Worm (Caenorhabditis elegans) whole organism, midembryonic: ENCODE measurements around the gene idi-1.

Source experiments
- T22C8.4 ChIP-seq: fragments of 200-800 bp; sonication (Bioruptor generic); IDR thresholded peaks from 2 replicates; pipeline ENCODE4 v1.3.6; 2022; ENCODE audit warnings: missing genetic modification characterization, missing compliant biosample characterization
- cog-1 ChIP-seq: sonication (generic microtip); optimal IDR thresholded peaks from 2 replicates; lab custom pipeline; 2016; ENCODE audit warnings: missing genetic modification characterization, missing compliant biosample characterization
- flt-1 ChIP-seq: fragments of 200-800 bp; sonication (Bioruptor generic); IDR thresholded peaks from 2 replicates; pipeline ENCODE4 v1.3.6; 2022; ENCODE audit warnings: missing genetic modification characterization, missing compliant biosample characterization
- klf-2 ChIP-seq: fragments of 200-800 bp; sonication (Bioruptor generic); conservative IDR thresholded peaks from 2 replicates; pipeline ENCODE4 v1.3.6; 2022; ENCODE audit warnings: missing genetic modification reagents, missing genetic modification characterization, missing compliant biosample characterization
- med-1 ChIP-seq: sonication (generic microtip); optimal IDR thresholded peaks from 2 replicates; lab custom pipeline; 2017; ENCODE audit warnings: missing genetic modification characterization, mild to moderate bottlenecking, missing compliant biosample characterization, antibody characterized with exemption, missing genetic modification reagents; ENCODE audit not compliant: insufficient read depth
- ref-1 ChIP-seq: fragments of 200-800 bp; sonication (Bioruptor generic); conservative IDR thresholded peaks from 2 replicates; pipeline ENCODE4 v1.3.6; 2022; ENCODE audit warnings: missing genetic modification reagents, missing genetic modification characterization, missing compliant biosample characterization
- tab-1 ChIP-seq: fragments of 200-800 bp; sonication (Bioruptor generic); IDR thresholded peaks from 2 replicates; pipeline ENCODE4 v1.3.6; 2022; ENCODE audit warnings: missing genetic modification characterization, missing compliant biosample characterization
- ztf-23 ChIP-seq: fragments of 200-800 bp; sonication (Bioruptor generic); IDR thresholded peaks from 2 replicates; pipeline ENCODE4 v1.3.6; 2022; ENCODE audit warnings: missing genetic modification reagents, missing genetic modification characterization, missing compliant biosample characterization
- ztf-29 ChIP-seq: fragments of 200-800 bp; sonication (Bioruptor generic); IDR thresholded peaks from 2 replicates; pipeline ENCODE4 v1.3.6; 2022; ENCODE audit warnings: missing genetic modification reagents, missing genetic modification characterization, missing compliant biosample characterization

Gene idi-1

DNA sequence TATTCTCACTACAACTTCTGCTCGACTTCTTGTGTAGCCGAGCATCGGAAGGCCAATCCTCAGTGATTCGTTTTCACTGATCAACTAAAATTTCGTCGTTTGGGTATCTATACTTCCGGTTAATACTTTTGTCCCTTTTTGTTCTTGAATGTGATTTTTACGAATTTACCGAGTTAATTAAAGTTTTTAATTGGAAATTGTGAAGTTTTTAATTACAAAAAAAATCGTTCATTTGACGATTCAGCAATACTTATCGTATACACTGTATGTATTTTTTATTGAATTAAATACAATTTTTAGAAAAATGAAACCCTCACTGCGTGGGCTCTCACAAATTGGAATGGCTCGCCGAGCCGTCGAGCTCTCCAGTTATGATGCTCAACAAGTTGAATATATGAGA lies at the start of gene idi-1:
Gene idi-1 (plus strand): TSS at position 301 of the 400 bp plus-strand sequence.
- TF ChIP-seq tab-1 (GFP tag; lab: Robert Waterston, UW): no peak
- no peak for TF ChIP-seq ztf-29 (GFP tag; lab: Robert Waterston, UW)
- TF ChIP-seq ref-1 (GFP tag; lab: Robert Waterston, UW): no peak

DNA sequence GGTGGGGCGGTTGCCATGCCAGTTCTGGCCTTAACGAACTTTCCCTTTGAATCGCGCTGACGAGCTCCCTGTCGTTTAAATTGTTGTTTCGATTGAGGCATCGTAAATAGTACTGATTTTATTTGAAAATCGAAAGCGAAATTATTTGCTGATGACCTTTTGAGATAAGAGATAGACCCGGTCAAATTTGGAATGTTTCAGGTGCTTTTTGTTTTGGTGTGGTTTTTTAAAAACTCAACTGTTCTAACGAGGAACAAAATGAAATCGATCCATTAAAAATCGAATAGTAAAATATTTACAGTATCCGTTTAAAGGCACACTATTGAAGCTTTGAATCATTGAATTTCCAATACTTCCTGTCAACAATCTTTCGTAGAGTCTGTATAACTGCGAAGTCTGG lies 48.7 kb upstream of the idi-1 start, which contains the start of gene K12H4.6:
Gene K12H4.6 (minus strand): TSS at position 101 of the 400 bp plus-strand sequence.
- TF ChIP-seq tab-1 (GFP tag; lab: Robert Waterston, UW): no peak
- no peak for TF ChIP-seq med-1 (GFP tag; lab: Kevin White, UChicago)
- no peak for TF ChIP-seq cog-1 (tag; lab: Kevin White, UChicago)
- TF ChIP-seq T22C8.4 (GFP tag; lab: Robert Waterston, UW): no peak
- TF ChIP-seq ref-1 (GFP tag; lab: Robert Waterston, UW): no peak
- TF ChIP-seq flt-1 (GFP tag; lab: Robert Waterston, UW): no peak
- no peak for TF ChIP-seq ztf-23 (GFP tag; lab: Robert Waterston, UW)
- TF ChIP-seq ztf-29 (GFP tag; lab: Robert Waterston, UW): no peak
- TF ChIP-seq klf-2 (GFP tag; lab: Robert Waterston, UW): no peak

DNA sequence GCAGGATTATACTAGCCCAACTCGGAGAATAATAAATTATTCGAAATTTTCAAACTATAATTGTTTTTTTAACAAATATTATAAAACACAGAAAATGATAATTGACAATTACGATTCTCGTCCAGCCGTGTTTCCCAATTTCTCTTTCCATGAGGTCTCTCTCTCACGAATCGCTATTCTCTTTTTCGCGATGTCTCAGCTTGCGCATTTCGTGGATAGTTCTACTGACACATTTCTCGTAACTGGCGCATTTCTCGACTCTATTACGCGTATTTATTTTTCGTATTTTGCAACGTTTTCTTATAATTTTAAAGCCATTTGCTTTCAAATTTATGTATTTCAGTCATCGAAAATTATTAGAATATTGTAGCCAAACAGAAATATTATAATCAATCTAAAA lies 47.7 kb upstream of the idi-1 start:
- TF ChIP-seq ztf-23 (GFP tag; lab: Robert Waterston, UW) (peak; percentile 99), ref-1 (GFP tag; lab: Robert Waterston, UW) (peak; percentile 100), cog-1 (tag; lab: Kevin White, UChicago) (peak; percentile 100), klf-2 (GFP tag; lab: Robert Waterston, UW) (peak; percentile 100), T22C8.4 (GFP tag; lab: Robert Waterston, UW) (peak; percentile 99), tab-1 (GFP tag; lab: Robert Waterston, UW) (peak; percentile 99), med-1 (GFP tag; lab: Kevin White, UChicago) (peak; percentile 73), flt-1 (GFP tag; lab: Robert Waterston, UW) (peak; percentile 100), ztf-29 (GFP tag; lab: Robert Waterston, UW) (peak; percentile 99)

DNA sequence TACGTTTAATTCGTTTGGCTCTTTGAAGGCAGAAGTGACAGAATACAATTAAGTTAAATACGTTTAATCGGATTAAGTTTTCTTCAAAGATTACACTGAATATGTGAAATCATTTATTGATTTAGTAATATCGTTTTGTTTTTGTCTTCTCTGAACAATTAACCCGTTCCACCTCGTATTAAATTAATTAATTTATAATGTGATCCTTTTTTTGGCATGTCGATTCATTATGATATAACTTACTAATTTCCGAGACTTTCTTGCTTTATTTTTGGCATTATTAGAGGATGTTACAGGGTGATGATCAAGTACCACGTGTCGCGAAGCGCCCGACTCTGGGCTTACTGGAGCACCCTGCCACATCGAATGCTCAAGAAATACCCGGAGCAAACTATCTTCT lies 47.3 kb upstream of the idi-1 start, which contains the start of gene K12H4.5:
Gene K12H4.5 (plus strand): TSS at position 301 of the 400 bp plus-strand sequence.
- TF ChIP-seq ztf-23 (GFP tag; lab: Robert Waterston, UW) (no peak), flt-1 (GFP tag; lab: Robert Waterston, UW) (no peak), med-1 (GFP tag; lab: Kevin White, UChicago) (no peak), klf-2 (GFP tag; lab: Robert Waterston, UW) (no peak), ref-1 (GFP tag; lab: Robert Waterston, UW) (no peak), cog-1 (tag; lab: Kevin White, UChicago) (no peak)

- TF ChIP-seq ztf-23 (GFP tag; lab: Robert Waterston, UW): no peak
- no peak for TF ChIP-seq ztf-29 (GFP tag; lab: Robert Waterston, UW)
These were observed 46.8 kb upstream of the idi-1 start, which contains the start of gene spcs-3 for ce11 chrIII:8044717-8045116. Gene spcs-3, plus strand, starts transcription at chrIII:8045017.

- TF ChIP-seq flt-1 (GFP tag; lab: Robert Waterston, UW) (no peak), T22C8.4 (GFP tag; lab: Robert Waterston, UW) (no peak), tab-1 (GFP tag; lab: Robert Waterston, UW) (no peak), ztf-23 (GFP tag; lab: Robert Waterston, UW) (no peak), ztf-29 (GFP tag; lab: Robert Waterston, UW) (no peak), klf-2 (GFP tag; lab: Robert Waterston, UW) (no peak), med-1 (GFP tag; lab: Kevin White, UChicago) (no peak), ref-1 (GFP tag; lab: Robert Waterston, UW) (no peak), cog-1 (tag; lab: Kevin White, UChicago) (no peak)
These were observed 45.8 kb upstream of the idi-1 start, which contains the start of gene K12H4.3 for ce11 chrIII:8045734-8046133. Gene K12H4.3, plus strand, starts transcription at chrIII:8046034.

- TF ChIP-seq T22C8.4 (GFP tag; lab: Robert Waterston, UW) (no peak), flt-1 (GFP tag; lab: Robert Waterston, UW) (no peak), ref-1 (GFP tag; lab: Robert Waterston, UW) (no peak), ztf-23 (GFP tag; lab: Robert Waterston, UW) (no peak)
These were observed 44.1 kb upstream of the idi-1 start, which contains the start of gene K12H4.2 for ce11 chrIII:8047412-8047811. Gene K12H4.2, plus strand, starts transcription at chrIII:8047712.

DNA sequence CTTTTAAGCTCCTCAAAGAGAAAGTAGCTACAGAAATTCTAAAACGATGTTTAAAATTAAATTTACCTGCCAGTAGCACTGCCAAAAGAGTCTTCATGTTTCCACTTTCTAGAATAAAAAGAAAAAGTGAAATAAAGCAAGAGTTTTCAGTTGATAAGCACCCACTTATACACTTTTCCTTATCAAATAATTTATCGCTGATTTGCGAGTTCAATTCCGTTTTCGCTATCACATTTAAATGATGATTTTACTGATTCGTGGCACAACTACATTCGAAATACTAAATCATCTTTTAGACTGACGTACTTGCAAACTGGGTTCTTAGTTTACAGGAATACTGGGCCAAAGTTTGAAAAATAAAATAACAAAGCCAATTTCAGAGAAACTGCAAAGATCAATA lies 40.6 kb upstream of the idi-1 start, which contains the start of gene K12H4.7:
Gene K12H4.7 (minus strand): TSS at position 138 of the 400 bp plus-strand sequence.
- no peak for TF ChIP-seq ztf-23 (GFP tag; lab: Robert Waterston, UW)
- no peak for TF ChIP-seq ztf-29 (GFP tag; lab: Robert Waterston, UW)
- no peak for TF ChIP-seq klf-2 (GFP tag; lab: Robert Waterston, UW)
- TF ChIP-seq tab-1 (GFP tag; lab: Robert Waterston, UW): no peak
- TF ChIP-seq ref-1 (GFP tag; lab: Robert Waterston, UW): no peak
- no peak for TF ChIP-seq med-1 (GFP tag; lab: Kevin White, UChicago)
- no peak for TF ChIP-seq T22C8.4 (GFP tag; lab: Robert Waterston, UW)
- TF ChIP-seq cog-1 (tag; lab: Kevin White, UChicago): no peak
- no peak for TF ChIP-seq flt-1 (GFP tag; lab: Robert Waterston, UW)

ce11 chrIII:8051838-8052237 lies 39.7 kb upstream of the idi-1 start:
- no peak for TF ChIP-seq cog-1 (tag; lab: Kevin White, UChicago)
- TF ChIP-seq tab-1 (GFP tag; lab: Robert Waterston, UW): no peak
- TF ChIP-seq ztf-23 (GFP tag; lab: Robert Waterston, UW): no peak
- no peak for TF ChIP-seq flt-1 (GFP tag; lab: Robert Waterston, UW)
- no peak for TF ChIP-seq klf-2 (GFP tag; lab: Robert Waterston, UW)
- TF ChIP-seq ztf-29 (GFP tag; lab: Robert Waterston, UW): no peak
- no peak for TF ChIP-seq T22C8.4 (GFP tag; lab: Robert Waterston, UW)
- TF ChIP-seq ref-1 (GFP tag; lab: Robert Waterston, UW): no peak
- no peak for TF ChIP-seq med-1 (GFP tag; lab: Kevin White, UChicago)
